1 fruit fly cellular context compared by ENCODE assay signal in the genomic region with DNA sequence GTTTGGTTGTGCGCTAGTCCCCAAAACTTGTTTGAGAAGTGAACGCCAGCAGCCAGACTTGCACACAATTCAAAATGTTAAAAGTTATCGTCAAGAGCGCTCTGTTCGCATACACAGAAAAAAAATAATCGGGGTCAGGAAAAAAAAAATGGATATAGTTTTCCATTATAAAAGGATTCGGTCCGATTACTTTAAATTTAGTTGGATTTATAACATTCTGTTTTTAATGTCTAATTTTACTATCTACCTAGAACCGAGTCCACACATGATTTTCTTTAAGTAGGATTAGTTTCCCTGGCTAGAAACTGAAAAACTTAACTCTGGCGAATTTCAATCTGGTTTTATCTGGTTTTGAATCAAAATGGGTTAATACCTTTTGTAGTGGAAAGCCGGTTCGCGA.
TF ChIP-seq lines count a peak whose summit lies in the region.

No protein-coding gene starts in this region.

TF ChIP-seq in whole organism, embryonic, 481 proteins besides CTCF, POLR2A, EP300 and RAD21 (continued from another document and continues in another):
- TF ChIP-seq klu (GFP tag; IDR thresholded peaks at IDR 0.05; lab: Robert Waterston, UW), result no peak
- no peak for TF ChIP-seq tna (GFP tag; IDR thresholded peaks at IDR 0.05; lab: Robert Waterston, UW; ENCODE audit: partially characterized antibody)
- TF ChIP-seq dpn (GFP tag; optimal IDR thresholded peaks at IDR 0.05; lab: Kevin White, UChicago), result peak; percentile 19 to 28
- no peak for TF ChIP-seq CG2129 (GFP tag; IDR thresholded peaks at IDR 0.05; lab: Robert Waterston, UW; ENCODE audit: partially characterized antibody)
- TF ChIP-seq MBD-R2 (GFP tag; IDR thresholded peaks at IDR 0.05; lab: Robert Waterston, UW), result no peak
- peak; percentile 26; the same call in 1 of the 2 replicates for TF ChIP-seq Ptx1 (GFP tag; IDR thresholded peaks at IDR 0.05; lab: Robert Waterston, UW)
- no peak for TF ChIP-seq ken (GFP tag; IDR thresholded peaks at IDR 0.05; lab: Robert Waterston, UW)
- TF ChIP-seq CG7357 (GFP tag; IDR thresholded peaks at IDR 0.05; lab: Robert Waterston, UW), result no peak
- peak; percentile 49 for TF ChIP-seq CG2678 (tag; optimal IDR thresholded peaks at IDR 0.05; lab: Kevin White, UChicago)
- 0 out of 3 replicates have a peak, but pooled peaks have one; percentile 13 for TF ChIP-seq CG11695 (GFP tag; IDR thresholded peaks at IDR 0.05; lab: Robert Waterston, UW)
- TF ChIP-seq HmgD (GFP tag; optimal IDR thresholded peaks at IDR 0.05; lab: Kevin White, UChicago), result no peak
- TF ChIP-seq zen (tag; optimal IDR thresholded peaks at IDR 0.05; lab: Kevin White, UChicago), result no peak
- TF ChIP-seq GATAe (GFP tag; conservative IDR thresholded peaks at IDR 0.05; lab: Robert Waterston, UW), result no peak
- no peak for TF ChIP-seq Six4 (GFP tag; optimal IDR thresholded peaks at IDR 0.05; lab: Kevin White, UChicago)
- no peak for TF ChIP-seq vnd (GFP tag; IDR thresholded peaks at IDR 0.05; lab: Robert Waterston, UW; ENCODE audit: partially characterized antibody)
- no peak for TF ChIP-seq Jarid2 (GFP tag; optimal IDR thresholded peaks at IDR 0.05; lab: Kevin White, UChicago)
- no peak for TF ChIP-seq zf30C (GFP tag; optimal IDR thresholded peaks at IDR 0.05; lab: Kevin White, UChicago)
- peak; percentile 6 for TF ChIP-seq dmrt99B (tag; optimal IDR thresholded peaks at IDR 0.05; lab: Kevin White, UChicago)
- TF ChIP-seq CG11085 (GFP tag; IDR thresholded peaks at IDR 0.05; lab: Robert Waterston, UW), result no peak
- TF ChIP-seq CG18476 (GFP tag; optimal IDR thresholded peaks at IDR 0.05; lab: Kevin White, UChicago), result no peak
- no peak for TF ChIP-seq CG34224 (GFP tag; IDR thresholded peaks at IDR 0.05; lab: Robert Waterston, UW; ENCODE audit: partially characterized antibody)
- no peak for TF ChIP-seq Sry-δ (GFP tag; optimal IDR thresholded peaks at IDR 0.05; lab: Kevin White, UChicago)
- peak; percentile 27 for TF ChIP-seq Fer1 (GFP tag; optimal IDR thresholded peaks at IDR 0.05; lab: Kevin White, UChicago)
- TF ChIP-seq Nf-YA (GFP tag; IDR thresholded peaks at IDR 0.05; lab: Robert Waterston, UW), result no peak
- TF ChIP-seq Ada2b (GFP tag; IDR thresholded peaks at IDR 0.05; lab: Robert Waterston, UW), result 0 out of 2 replicates have a peak, but pooled peaks have one; percentile 13
- no peak for TF ChIP-seq sna (GFP tag; IDR thresholded peaks at IDR 0.05; lab: Robert Waterston, UW; ENCODE audit: partially characterized antibody)
- no peak for TF ChIP-seq ac (GFP tag; optimal IDR thresholded peaks at IDR 0.05; lab: Kevin White, UChicago)
- TF ChIP-seq slbo (GFP tag; IDR thresholded peaks at IDR 0.05; lab: Robert Waterston, UW), result peak; percentile 34; the same call in 1 of the 2 replicates
- TF ChIP-seq CG32532 (GFP tag; IDR thresholded peaks at IDR 0.05; lab: Robert Waterston, UW), result peak; percentile 35; the same call in 1 of the 2 replicates
- TF ChIP-seq Dip2 (GFP tag; IDR thresholded peaks at IDR 0.05; lab: Robert Waterston, UW), result no peak
- peak; percentile 7 for TF ChIP-seq bab2 (GFP tag; optimal IDR thresholded peaks at IDR 0.05; lab: Kevin White, UChicago)
- TF ChIP-seq CG16815 (GFP tag; optimal IDR thresholded peaks at IDR 0.05; lab: Kevin White, UChicago), result no peak
- no peak for TF ChIP-seq Eip74EF (GFP tag; optimal IDR thresholded peaks at IDR 0.05; lab: Kevin White, UChicago)
- TF ChIP-seq peb (GFP tag; IDR thresholded peaks at IDR 0.05; lab: Robert Waterston, UW), result no peak
- TF ChIP-seq Bgb (GFP tag; IDR thresholded peaks at IDR 0.05; lab: Robert Waterston, UW; ENCODE audit: partially characterized antibody), result no peak
- no peak for TF ChIP-seq ham (GFP tag; IDR thresholded peaks at IDR 0.05; lab: Robert Waterston, UW)
- TF ChIP-seq CG2199 (GFP tag; IDR thresholded peaks at IDR 0.05; lab: Robert Waterston, UW), result no peak
- no peak for TF ChIP-seq Max (GFP tag; optimal IDR thresholded peaks at IDR 0.05; lab: Kevin White, UChicago)
- no peak for TF ChIP-seq Tbp (GFP tag; optimal IDR thresholded peaks at IDR 0.05; lab: Kevin White, UChicago)
- no peak for TF ChIP-seq CG11456 (GFP tag; IDR thresholded peaks at IDR 0.05; lab: Robert Waterston, UW)
- no peak for TF ChIP-seq Xbp1 (GFP tag; optimal IDR thresholded peaks at IDR 0.05; lab: Kevin White, UChicago)
- TF ChIP-seq kni (GFP tag; optimal IDR thresholded peaks at IDR 0.05; lab: Kevin White, UChicago), result no peak
- peak; percentile 44 for TF ChIP-seq CG11504 (tag; optimal IDR thresholded peaks at IDR 0.05; lab: Kevin White, UChicago)
- no peak for TF ChIP-seq CG31388 (GFP tag; optimal IDR thresholded peaks at IDR 0.05; lab: Kevin White, UChicago)
- no peak for TF ChIP-seq exex (tag; optimal IDR thresholded peaks at IDR 0.05; lab: Kevin White, UChicago)
- TF ChIP-seq Pdp1 (GFP tag; optimal IDR thresholded peaks at IDR 0.05; lab: Kevin White, UChicago), result peak in 1 of 2 experiments; percentile 6
- no peak for TF ChIP-seq croc (GFP tag; conservative IDR thresholded peaks at IDR 0.05; lab: Robert Waterston, UW)
- no peak for TF ChIP-seq Spps (tag; optimal IDR thresholded peaks at IDR 0.05; lab: Kevin White, UChicago)
- TF ChIP-seq CG2202 (tag; optimal IDR thresholded peaks at IDR 0.05; lab: Kevin White, UChicago), result no peak
- TF ChIP-seq da (GFP tag; optimal IDR thresholded peaks at IDR 0.05; lab: Kevin White, UChicago), result no peak
- no peak for TF ChIP-seq CG6654 (GFP tag; optimal IDR thresholded peaks at IDR 0.05; lab: Kevin White, UChicago)
- TF ChIP-seq BEAF-32 (GFP tag; optimal IDR thresholded peaks at IDR 0.05; lab: Kevin White, UChicago), result no peak
- no peak for TF ChIP-seq Hmr (GFP tag; optimal IDR thresholded peaks at IDR 0.05; lab: Kevin White, UChicago)
- peak; percentile 27 for TF ChIP-seq Oli (tag; optimal IDR thresholded peaks at IDR 0.05; lab: Kevin White, UChicago)
- TF ChIP-seq lab (GFP tag; optimal IDR thresholded peaks at IDR 0.05; lab: Kevin White, UChicago), result peak; percentile 21
- no peak for TF ChIP-seq eyg (GFP tag; optimal IDR thresholded peaks at IDR 0.05; lab: Kevin White, UChicago)
- TF ChIP-seq CG5953 (GFP tag; IDR thresholded peaks at IDR 0.05; lab: Robert Waterston, UW), result no peak
- TF ChIP-seq insv (GFP tag; optimal IDR thresholded peaks at IDR 0.05; lab: Kevin White, UChicago), result no peak
- peak; percentile 21 for TF ChIP-seq CG12659 (GFP tag; optimal IDR thresholded peaks at IDR 0.05; lab: Kevin White, UChicago)
- TF ChIP-seq dysf (GFP tag; IDR thresholded peaks at IDR 0.05; lab: Robert Waterston, UW), result peak; percentile 49; the same call in 1 of the 3 replicates
- no peak for TF ChIP-seq sr (GFP tag; IDR thresholded peaks at IDR 0.05; lab: Robert Waterston, UW)
- TF ChIP-seq CG11247 (GFP tag; IDR thresholded peaks at IDR 0.05; lab: Robert Waterston, UW), result no peak
- no peak for TF ChIP-seq pfk (GFP tag; optimal IDR thresholded peaks at IDR 0.05; lab: Kevin White, UChicago)
- no peak for TF ChIP-seq Taf1 (GFP tag; IDR thresholded peaks at IDR 0.05; lab: Robert Waterston, UW)
- TF ChIP-seq CG3407 (GFP tag; optimal IDR thresholded peaks at IDR 0.05; lab: Kevin White, UChicago), result no peak
- TF ChIP-seq CG30431 (GFP tag; optimal IDR thresholded peaks at IDR 0.05; lab: Kevin White, UChicago), result no peak
- TF ChIP-seq Hr3 (GFP tag; optimal IDR thresholded peaks at IDR 0.05; lab: Kevin White, UChicago), result no peak
- TF ChIP-seq Dbx (GFP tag; IDR thresholded peaks at IDR 0.05; lab: Robert Waterston, UW), result no peak
- peak; percentile 18 for TF ChIP-seq Sox100B (GFP tag; optimal IDR thresholded peaks at IDR 0.05; lab: Kevin White, UChicago)
- no peak for TF ChIP-seq CG10321 (GFP tag; IDR thresholded peaks at IDR 0.05; lab: Robert Waterston, UW)
- no peak for TF ChIP-seq stc (GFP tag; IDR thresholded peaks at IDR 0.05; lab: Robert Waterston, UW)
- TF ChIP-seq Sin3A (optimal IDR thresholded peaks at IDR 0.05; lab: Kevin White, UChicago), result no peak
- TF ChIP-seq CG17359 (tag; optimal IDR thresholded peaks at IDR 0.05; lab: Kevin White, UChicago), result no peak
- TF ChIP-seq Side (GFP tag; optimal IDR thresholded peaks at IDR 0.05; lab: Kevin White, UChicago), result no peak
- TF ChIP-seq CG3995 (GFP tag; optimal IDR thresholded peaks at IDR 0.05; lab: Kevin White, UChicago), result no peak
- no peak for TF ChIP-seq wor (GFP tag; IDR thresholded peaks at IDR 0.05; lab: Robert Waterston, UW)
- peak; percentile 10 for TF ChIP-seq CG17385 (GFP tag; optimal IDR thresholded peaks at IDR 0.05; lab: Kevin White, UChicago)
- TF ChIP-seq Xrp1 (GFP tag; IDR thresholded peaks at IDR 0.05; lab: Robert Waterston, UW), result peak; percentile 23; the same call in 1 of the 2 replicates
- peak; percentile 27; the same call in 1 of the 3 replicates for TF ChIP-seq CG17361 (GFP tag; IDR thresholded peaks at IDR 0.05; lab: Robert Waterston, UW)
- peak; percentile 38; the same call in 1 of the 2 replicates for TF ChIP-seq CG31441 (GFP tag; IDR thresholded peaks at IDR 0.05; lab: Robert Waterston, UW)
- no peak for TF ChIP-seq CG18764 (GFP tag; optimal IDR thresholded peaks at IDR 0.05; lab: Kevin White, UChicago)
- TF ChIP-seq trh (GFP tag; optimal IDR thresholded peaks at IDR 0.05; lab: Kevin White, UChicago), result no peak
- TF ChIP-seq nau (GFP tag; optimal IDR thresholded peaks at IDR 0.05; lab: Kevin White, UChicago), result no peak
- no peak for TF ChIP-seq Optix (GFP tag; IDR thresholded peaks at IDR 0.05; lab: Robert Waterston, UW)
- peak; percentile 19 for TF ChIP-seq CG7556 (GFP tag; optimal IDR thresholded peaks at IDR 0.05; lab: Kevin White, UChicago)
- no peak for TF ChIP-seq CG31224 (GFP tag; IDR thresholded peaks at IDR 0.05; lab: Robert Waterston, UW)
- TF ChIP-seq dan (GFP tag; IDR thresholded peaks at IDR 0.05; lab: Robert Waterston, UW), result no peak
- no peak for TF ChIP-seq CG8478 (optimal IDR thresholded peaks at IDR 0.05; lab: Kevin White, UChicago)
- TF ChIP-seq mld (GFP tag; IDR thresholded peaks at IDR 0.05; lab: Robert Waterston, UW; ENCODE audit: partially characterized antibody), result no peak
- TF ChIP-seq CG8388 (GFP tag; optimal IDR thresholded peaks at IDR 0.05; lab: Kevin White, UChicago), result peak; percentile 11
- no peak for TF ChIP-seq CG12071 (GFP tag; optimal IDR thresholded peaks at IDR 0.05; lab: Kevin White, UChicago)
- no peak for TF ChIP-seq Kr (GFP tag; optimal IDR thresholded peaks at IDR 0.05; lab: Kevin White, UChicago)
- TF ChIP-seq HHEX (GFP tag; optimal IDR thresholded peaks at IDR 0.05; lab: Kevin White, UChicago), result no peak
- no peak for TF ChIP-seq CG1233 (GFP tag; optimal IDR thresholded peaks at IDR 0.05; lab: Kevin White, UChicago)
- no peak for TF ChIP-seq Trl (optimal IDR thresholded peaks at IDR 0.05; lab: Kevin White, UChicago)
- no peak for TF ChIP-seq Trl (GFP tag; optimal IDR thresholded peaks at IDR 0.05; lab: Kevin White, UChicago)
- TF ChIP-seq Neu2 (GFP tag; optimal IDR thresholded peaks at IDR 0.05; lab: Kevin White, UChicago; ENCODE audit: borderline replicate concordance), result no peak
- no peak for TF ChIP-seq CG11560 (tag; IDR thresholded peaks at IDR 0.05; lab: Robert Waterston, UW)
- peak; percentile 22 for TF ChIP-seq CG2120 (GFP tag; optimal IDR thresholded peaks at IDR 0.05; lab: Kevin White, UChicago)
- no peak for TF ChIP-seq BtbVII (GFP tag; optimal IDR thresholded peaks at IDR 0.05; lab: Kevin White, UChicago)
- TF ChIP-seq ase (GFP tag; IDR thresholded peaks at IDR 0.05; lab: Robert Waterston, UW), result no peak
- TF ChIP-seq Hr51 (GFP tag; optimal IDR thresholded peaks at IDR 0.05; lab: Kevin White, UChicago), result peak in 1 of 2 experiments; percentile 42
- TF ChIP-seq CG16863 (GFP tag; optimal IDR thresholded peaks at IDR 0.05; lab: Kevin White, UChicago), result peak; percentile 8
- TF ChIP-seq hkb (optimal IDR thresholded peaks at IDR 0.05; lab: Kevin White, UChicago), result no peak
- peak; percentile 43; the same call in 1 of the 2 replicates for TF ChIP-seq hkb (GFP tag; IDR thresholded peaks at IDR 0.05; lab: Robert Waterston, UW)
- no peak for TF ChIP-seq E2f1 (GFP tag; IDR thresholded peaks at IDR 0.05; lab: Robert Waterston, UW)
- 0 out of 2 replicates have a peak, but pooled peaks have one; percentile 9 for TF ChIP-seq HLH3B (GFP tag; IDR thresholded peaks at IDR 0.05; lab: Robert Waterston, UW)
- no peak for TF ChIP-seq Hr39 (optimal IDR thresholded peaks at IDR 0.05; lab: Kevin White, UChicago)
- no peak for TF ChIP-seq CG15073 (GFP tag; optimal IDR thresholded peaks at IDR 0.05; lab: Kevin White, UChicago)
- no peak for TF ChIP-seq CG14667 (GFP tag; IDR thresholded peaks at IDR 0.05; lab: Robert Waterston, UW)
- peak; percentile 10 for TF ChIP-seq CG12219 (GFP tag; optimal IDR thresholded peaks at IDR 0.05; lab: Kevin White, UChicago)
- TF ChIP-seq tup (GFP tag; optimal IDR thresholded peaks at IDR 0.05; lab: Kevin White, UChicago), result no peak
- TF ChIP-seq cg (GFP tag; optimal IDR thresholded peaks at IDR 0.05; lab: Kevin White, UChicago), result no peak
- TF ChIP-seq sqz (GFP tag; optimal IDR thresholded peaks at IDR 0.05; lab: Kevin White, UChicago), result no peak
- no peak for TF ChIP-seq CG10979 (tag; optimal IDR thresholded peaks at IDR 0.05; lab: Kevin White, UChicago)
- no peak for TF ChIP-seq CG32767 (GFP tag; IDR thresholded peaks at IDR 0.05; lab: Robert Waterston, UW)
- peak; percentile 32; the same call in 1 of the 2 replicates for TF ChIP-seq CG14441 (GFP tag; IDR thresholded peaks at IDR 0.05; lab: Robert Waterston, UW)
- no peak for TF ChIP-seq org-1 (GFP tag; optimal IDR thresholded peaks at IDR 0.05; lab: Kevin White, UChicago)
- no peak for TF ChIP-seq tin (GFP tag; optimal IDR thresholded peaks at IDR 0.05; lab: Kevin White, UChicago)
- TF ChIP-seq CG8359 (GFP tag; optimal IDR thresholded peaks at IDR 0.05; lab: Kevin White, UChicago; ENCODE audit: borderline replicate concordance), result no peak
- no peak for TF ChIP-seq CG8944 (GFP tag; optimal IDR thresholded peaks at IDR 0.05; lab: Kevin White, UChicago)
- no peak for TF ChIP-seq ara (GFP tag; IDR thresholded peaks at IDR 0.05; lab: Robert Waterston, UW)
- TF ChIP-seq CG17568 (GFP tag; optimal IDR thresholded peaks at IDR 0.05; lab: Kevin White, UChicago), result no peak
- TF ChIP-seq Fer3 (tag; optimal IDR thresholded peaks at IDR 0.05; lab: Kevin White, UChicago), result no peak
- TF ChIP-seq CG6254 (GFP tag; optimal IDR thresholded peaks at IDR 0.05; lab: Kevin White, UChicago), result no peak
- TF ChIP-seq cwo (GFP tag; optimal IDR thresholded peaks at IDR 0.05; lab: Kevin White, UChicago), result no peak
- TF ChIP-seq CG10565 (GFP tag; optimal IDR thresholded peaks at IDR 0.05; lab: Kevin White, UChicago), result no peak
- peak; percentile 83 for TF ChIP-seq Med (GFP tag; lab: Kevin White, UChicago)
- no peak for TF ChIP-seq CG8765 (GFP tag; IDR thresholded peaks at IDR 0.05; lab: Robert Waterston, UW)
- TF ChIP-seq pzg (GFP tag; optimal IDR thresholded peaks at IDR 0.05; lab: Kevin White, UChicago), result no peak
- TF ChIP-seq Rfx (GFP tag; IDR thresholded peaks at IDR 0.05; lab: Robert Waterston, UW), result peak; percentile 31; the same call in 1 of the 2 replicates
